Worm (Caenorhabditis elegans): ENCODE results near the gene Y43F8B.11.

The Y43F8B.11 gene

ce11 chrV:19521351-19522278 is 51.1 kb downstream of the Y43F8B.11 start (continued):
- TF ChIP-seq duxl-1 (tag; optimal IDR thresholded peaks at IDR 0.05; ENCODE audit: poor library complexity) (no peak), F44E2.7 (GFP tag; IDR thresholded peaks at IDR 0.05) (no peak), lin-15B (tag; optimal IDR thresholded peaks at IDR 0.05) (no peak), aha-1 (tag) (peak; percentile 94), mdt-29 (GFP tag; IDR thresholded peaks at IDR 0.05) (0 out of 2 replicates have a peak, but pooled peaks have one; percentile 35), mxl-2 (GFP tag; conservative IDR thresholded peaks at IDR 0.05) (no peak), daf-19 (GFP tag; conservative IDR thresholded peaks at IDR 0.05) (no peak), nhr-48 (tag; optimal IDR thresholded peaks at IDR 0.05) (peak; percentile 15), spr-3 (GFP tag; optimal IDR thresholded peaks at IDR 0.05) (no peak), dpl-1 (GFP tag; optimal IDR thresholded peaks at IDR 0.05) (no peak), ZK337.2 (GFP tag; IDR thresholded peaks at IDR 0.05) (no peak), mes-2 (tag; optimal IDR thresholded peaks at IDR 0.05; ENCODE audit: poor library complexity, severe bottlenecking) (no peak), ztf-11 (tag; optimal IDR thresholded peaks at IDR 0.05) (no peak), ctbp-1 (GFP tag; IDR thresholded peaks at IDR 0.05) (0 out of 2 replicates have a peak, but pooled peaks have one; percentile 45), arid-1 (GFP tag; conservative IDR thresholded peaks at IDR 0.05) (peak; percentile 35; the same call in 1 of the 2 replicates), Y75B8A.6 (GFP tag; IDR thresholded peaks at IDR 0.05) (no peak), dmd-9 (GFP tag; IDR thresholded peaks at IDR 0.05) (no peak), ama-1 (optimal IDR thresholded peaks at IDR 0.05) (no peak), ceh-62 (tag; optimal IDR thresholded peaks at IDR 0.05) (no peak), Y5F2A.4 (GFP tag; optimal IDR thresholded peaks at IDR 0.05) (no peak), ceh-20 (GFP tag; IDR thresholded peaks at IDR 0.05) (peak; percentile 70), zip-11 (GFP tag; IDR thresholded peaks at IDR 0.05) (no peak), pqm-1 (tag; optimal IDR thresholded peaks at IDR 0.05) (no peak), vab-7 (GFP tag; IDR thresholded peaks at IDR 0.05) (0 out of 2 replicates have a peak, but pooled peaks have one; percentile 4), nhr-6 (tag; optimal IDR thresholded peaks at IDR 0.05) (no peak), lin-13 (GFP tag; optimal IDR thresholded peaks at IDR 0.05) (no peak), dmd-8 (GFP tag; IDR thresholded peaks at IDR 0.05) (no peak), lir-3 (tag; optimal IDR thresholded peaks at IDR 0.05) (no peak), zag-1 (tag; optimal IDR thresholded peaks at IDR 0.05) (no peak), nhr-76 (tag; optimal IDR thresholded peaks at IDR 0.05) (no peak), hlh-11 (tag; optimal IDR thresholded peaks at IDR 0.05) (peak; percentile 43), dve-1 (tag; optimal IDR thresholded peaks at IDR 0.05; ENCODE audit: insufficient read depth) (no peak), lin-38 (GFP tag; IDR thresholded peaks at IDR 0.05) (peak; percentile 64), egl-27 (tag; optimal IDR thresholded peaks at IDR 0.05) (no peak), gei-8 (GFP tag; optimal IDR thresholded peaks at IDR 0.05) (no peak), ceh-82 (tag; optimal IDR thresholded peaks at IDR 0.05) (no peak), zfp-2 (tag; optimal IDR thresholded peaks at IDR 0.05) (no peak), madf-9 (GFP tag; conservative IDR thresholded peaks at IDR 0.05) (peak; percentile 55; the same call in 1 of the 2 replicates), pha-4 (GFP tag; IDR thresholded peaks at IDR 0.05) (no peak), pha-4 (tag; optimal IDR thresholded peaks at IDR 0.05) (no peak), nhr-25 (tag; optimal IDR thresholded peaks at IDR 0.05; ENCODE audit: borderline replicate concordance, insufficient read depth) (no peak), F10B5.3 (tag; optimal IDR thresholded peaks at IDR 0.05) (no peak), nhr-111 (GFP tag; optimal IDR thresholded peaks at IDR 0.05) (no peak), ceh-44 (GFP tag; IDR thresholded peaks at IDR 0.05) (no peak), rbr-2 (tag; optimal IDR thresholded peaks at IDR 0.05) (no peak), snpc-1.2 (GFP tag; IDR thresholded peaks at IDR 0.05) (no peak), jun-1 (tag; optimal IDR thresholded peaks at IDR 0.05) (no peak), nhr-102 (tag; optimal IDR thresholded peaks at IDR 0.05) (no peak), hlh-30 (tag; optimal IDR thresholded peaks at IDR 0.05; ENCODE audit: insufficient read depth) (peak; percentile 87)

All from whole organism, L4 larva.